Worm (Caenorhabditis elegans) whole organism, midembryonic: ENCODE results near the gene Y61A9LA.10.

ENCODE experiments used
- T22C8.4 ChIP-seq: fragments of 200-800 bp; sonication (Bioruptor generic); IDR thresholded peaks from 2 replicates; pipeline ENCODE4 v1.3.6; 2022; ENCODE audit warnings: missing genetic modification characterization, missing compliant biosample characterization
- cog-1 ChIP-seq: sonication (generic microtip); optimal IDR thresholded peaks from 2 replicates; lab custom pipeline; 2016; ENCODE audit warnings: missing genetic modification characterization, missing compliant biosample characterization
- flt-1 ChIP-seq: fragments of 200-800 bp; sonication (Bioruptor generic); IDR thresholded peaks from 2 replicates; pipeline ENCODE4 v1.3.6; 2022; ENCODE audit warnings: missing genetic modification characterization, missing compliant biosample characterization
- klf-2 ChIP-seq: fragments of 200-800 bp; sonication (Bioruptor generic); conservative IDR thresholded peaks from 2 replicates; pipeline ENCODE4 v1.3.6; 2022; ENCODE audit warnings: missing genetic modification reagents, missing genetic modification characterization, missing compliant biosample characterization
- med-1 ChIP-seq: sonication (generic microtip); optimal IDR thresholded peaks from 2 replicates; lab custom pipeline; 2017; ENCODE audit warnings: missing genetic modification characterization, mild to moderate bottlenecking, missing compliant biosample characterization, antibody characterized with exemption, missing genetic modification reagents; ENCODE audit not compliant: insufficient read depth
- ref-1 ChIP-seq: fragments of 200-800 bp; sonication (Bioruptor generic); conservative IDR thresholded peaks from 2 replicates; pipeline ENCODE4 v1.3.6; 2022; ENCODE audit warnings: missing genetic modification reagents, missing genetic modification characterization, missing compliant biosample characterization
- tab-1 ChIP-seq: fragments of 200-800 bp; sonication (Bioruptor generic); IDR thresholded peaks from 2 replicates; pipeline ENCODE4 v1.3.6; 2022; ENCODE audit warnings: missing genetic modification characterization, missing compliant biosample characterization
- ztf-23 ChIP-seq: fragments of 200-800 bp; sonication (Bioruptor generic); IDR thresholded peaks from 2 replicates; pipeline ENCODE4 v1.3.6; 2022; ENCODE audit warnings: missing genetic modification reagents, missing genetic modification characterization, missing compliant biosample characterization
- ztf-29 ChIP-seq: fragments of 200-800 bp; sonication (Bioruptor generic); IDR thresholded peaks from 2 replicates; pipeline ENCODE4 v1.3.6; 2022; ENCODE audit warnings: missing genetic modification reagents, missing genetic modification characterization, missing compliant biosample characterization

DNA sequence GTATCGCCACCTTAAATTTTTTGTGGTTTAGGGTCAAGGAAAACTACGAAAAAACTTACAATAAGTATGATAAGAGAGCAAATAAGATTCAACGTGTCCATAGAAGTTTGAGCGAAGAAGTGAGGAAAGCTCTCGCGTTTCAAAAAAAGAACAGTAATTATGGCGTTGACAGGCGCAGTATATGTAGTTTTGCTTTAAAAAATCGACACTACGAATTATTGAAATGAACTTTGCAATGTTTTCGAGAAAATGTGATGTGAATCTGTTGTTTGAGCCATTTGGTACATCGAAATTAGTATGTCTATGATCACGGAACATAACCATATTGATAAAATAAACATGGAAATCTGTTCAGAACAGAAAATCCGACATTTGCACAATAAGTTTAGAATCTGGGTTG is 46.8 kb upstream of the Y61A9LA.10 start, which contains the start of gene srx-74:
- TF ChIP-seq T22C8.4 (no peak), ztf-23 (GFP tag; lab: Robert Waterston, UW) (no peak), ztf-29 (GFP tag; lab: Robert Waterston, UW) (no peak), med-1 (no peak), ref-1 (GFP tag; lab: Robert Waterston, UW) (no peak), tab-1 (GFP tag; lab: Robert Waterston, UW) (no peak), klf-2 (GFP tag; lab: Robert Waterston, UW) (no peak), flt-1 (no peak), cog-1 (tag; lab: Kevin White, UChicago) (no peak)
